Worm (Caenorhabditis elegans): Measurements from ENCODE around the gene R06B9.5.

R06B9.5 gene

ce11 chrII:13737751-13738525 lies 1.8 kb downstream of the R06B9.5 start:
- TF ChIP-seq ztf-23 (GFP tag; IDR thresholded peaks at IDR 0.05) = no peak
- no peak for TF ChIP-seq ztf-29 (GFP tag; IDR thresholded peaks at IDR 0.05)
- no peak for TF ChIP-seq cog-1 (tag; optimal IDR thresholded peaks at IDR 0.05)
- TF ChIP-seq tab-1 (GFP tag; IDR thresholded peaks at IDR 0.05) = no peak
- no peak for TF ChIP-seq ref-1 (GFP tag; conservative IDR thresholded peaks at IDR 0.05)
- no peak for TF ChIP-seq med-1 (GFP tag; optimal IDR thresholded peaks at IDR 0.05; ENCODE audit: insufficient read depth)
- no peak for TF ChIP-seq klf-2 (GFP tag; conservative IDR thresholded peaks at IDR 0.05)
- TF ChIP-seq flt-1 (GFP tag; IDR thresholded peaks at IDR 0.05) = no peak
- no peak for TF ChIP-seq T22C8.4 (GFP tag; IDR thresholded peaks at IDR 0.05)

ce11 chrII:13739423-13739822 lies 3.3 kb downstream of the R06B9.5 start:
- TF ChIP-seq cog-1 (tag; optimal IDR thresholded peaks at IDR 0.05) (no peak), flt-1 (GFP tag; IDR thresholded peaks at IDR 0.05) (no peak), ztf-23 (GFP tag; IDR thresholded peaks at IDR 0.05) (no peak), med-1 (GFP tag; optimal IDR thresholded peaks at IDR 0.05; ENCODE audit: insufficient read depth) (no peak)

- TF ChIP-seq ztf-29 (GFP tag; IDR thresholded peaks at IDR 0.05) (no peak), T22C8.4 (GFP tag; IDR thresholded peaks at IDR 0.05) (no peak), klf-2 (GFP tag; conservative IDR thresholded peaks at IDR 0.05) (no peak), flt-1 (GFP tag; IDR thresholded peaks at IDR 0.05) (no peak), ref-1 (GFP tag; conservative IDR thresholded peaks at IDR 0.05) (no peak), cog-1 (tag; optimal IDR thresholded peaks at IDR 0.05) (no peak), tab-1 (GFP tag; IDR thresholded peaks at IDR 0.05) (no peak), ztf-23 (GFP tag; IDR thresholded peaks at IDR 0.05) (no peak)
Observed at ce11 chrII:13741449-13741848, 5.3 kb downstream of the R06B9.5 start, which contains the start of gene mig-14. TSS of gene mig-14 (plus strand) at chrII:13741738.

- TF ChIP-seq ztf-23 (GFP tag; IDR thresholded peaks at IDR 0.05) = no peak
Observed at ce11 chrII:13750128-13750527, 14.0 kb downstream of the R06B9.5 start.

ce11 chrII:13751030-13751429 lies 14.9 kb downstream of the R06B9.5 start:
- TF ChIP-seq klf-2 (GFP tag; conservative IDR thresholded peaks at IDR 0.05) = no peak
- TF ChIP-seq med-1 (GFP tag; optimal IDR thresholded peaks at IDR 0.05; ENCODE audit: insufficient read depth) = no peak
- no peak for TF ChIP-seq T22C8.4 (GFP tag; IDR thresholded peaks at IDR 0.05)
- no peak for TF ChIP-seq ztf-29 (GFP tag; IDR thresholded peaks at IDR 0.05)
- TF ChIP-seq tab-1 (GFP tag; IDR thresholded peaks at IDR 0.05) = no peak
- TF ChIP-seq ref-1 (GFP tag; conservative IDR thresholded peaks at IDR 0.05) = no peak
- no peak for TF ChIP-seq cog-1 (tag; optimal IDR thresholded peaks at IDR 0.05)
- TF ChIP-seq ztf-23 (GFP tag; IDR thresholded peaks at IDR 0.05) = no peak
- no peak for TF ChIP-seq flt-1 (GFP tag; IDR thresholded peaks at IDR 0.05)

- TF ChIP-seq ztf-23 (GFP tag; IDR thresholded peaks at IDR 0.05) = no peak
- no peak for TF ChIP-seq ztf-29 (GFP tag; IDR thresholded peaks at IDR 0.05)
- TF ChIP-seq tab-1 (GFP tag; IDR thresholded peaks at IDR 0.05) = no peak
- no peak for TF ChIP-seq cog-1 (tag; optimal IDR thresholded peaks at IDR 0.05)
- TF ChIP-seq klf-2 (GFP tag; conservative IDR thresholded peaks at IDR 0.05) = no peak
- TF ChIP-seq flt-1 (GFP tag; IDR thresholded peaks at IDR 0.05) = no peak
- TF ChIP-seq med-1 (GFP tag; optimal IDR thresholded peaks at IDR 0.05; ENCODE audit: insufficient read depth) = no peak
- TF ChIP-seq T22C8.4 (GFP tag; IDR thresholded peaks at IDR 0.05) = no peak
- no peak for TF ChIP-seq ref-1 (GFP tag; conservative IDR thresholded peaks at IDR 0.05)
Observed at ce11 chrII:13752016-13752415, 15.9 kb downstream of the R06B9.5 start, which contains the start of gene arrd-14. TSS of gene arrd-14 (plus strand) at chrII:13752316.

ce11 chrII:13756232-13756631 lies 20.1 kb downstream of the R06B9.5 start:
- TF ChIP-seq flt-1 (GFP tag; IDR thresholded peaks at IDR 0.05) (no peak), ztf-29 (GFP tag; IDR thresholded peaks at IDR 0.05) (no peak), cog-1 (tag; optimal IDR thresholded peaks at IDR 0.05) (no peak), klf-2 (GFP tag; conservative IDR thresholded peaks at IDR 0.05) (no peak), ref-1 (GFP tag; conservative IDR thresholded peaks at IDR 0.05) (no peak), tab-1 (GFP tag; IDR thresholded peaks at IDR 0.05) (no peak), T22C8.4 (GFP tag; IDR thresholded peaks at IDR 0.05) (no peak)

- TF ChIP-seq ref-1 (GFP tag; conservative IDR thresholded peaks at IDR 0.05) = no peak
- TF ChIP-seq ztf-29 (GFP tag; IDR thresholded peaks at IDR 0.05) = no peak
- TF ChIP-seq ztf-23 (GFP tag; IDR thresholded peaks at IDR 0.05) = no peak
- no peak for TF ChIP-seq med-1 (GFP tag; optimal IDR thresholded peaks at IDR 0.05; ENCODE audit: insufficient read depth)
- TF ChIP-seq T22C8.4 (GFP tag; IDR thresholded peaks at IDR 0.05) = no peak
- TF ChIP-seq klf-2 (GFP tag; conservative IDR thresholded peaks at IDR 0.05) = no peak
- TF ChIP-seq tab-1 (GFP tag; IDR thresholded peaks at IDR 0.05) = no peak
- TF ChIP-seq flt-1 (GFP tag; IDR thresholded peaks at IDR 0.05) = no peak
- TF ChIP-seq cog-1 (tag; optimal IDR thresholded peaks at IDR 0.05) = no peak
Observed at ce11 chrII:13758108-13758507, 22.0 kb downstream of the R06B9.5 start, which contains the start of gene arrd-13. TSS of gene arrd-13 (plus strand) at chrII:13758408.

- no peak for TF ChIP-seq cog-1 (tag; optimal IDR thresholded peaks at IDR 0.05)
- no peak for TF ChIP-seq klf-2 (GFP tag; conservative IDR thresholded peaks at IDR 0.05)
- no peak for TF ChIP-seq med-1 (GFP tag; optimal IDR thresholded peaks at IDR 0.05; ENCODE audit: insufficient read depth)
- TF ChIP-seq ztf-23 (GFP tag; IDR thresholded peaks at IDR 0.05) = no peak
- no peak for TF ChIP-seq ref-1 (GFP tag; conservative IDR thresholded peaks at IDR 0.05)
- no peak for TF ChIP-seq ztf-29 (GFP tag; IDR thresholded peaks at IDR 0.05)
- no peak for TF ChIP-seq T22C8.4 (GFP tag; IDR thresholded peaks at IDR 0.05)
- TF ChIP-seq tab-1 (GFP tag; IDR thresholded peaks at IDR 0.05) = no peak
- no peak for TF ChIP-seq flt-1 (GFP tag; IDR thresholded peaks at IDR 0.05)
Observed at ce11 chrII:13763009-13763468, 26.9 kb downstream of the R06B9.5 start, which contains the start of gene arrd-11. TSS of gene arrd-11 (plus strand) at chrII:13763418.

ce11 chrII:13765952-13766351 lies 29.8 kb downstream of the R06B9.5 start, which contains the start of gene arrd-12:
TSS of gene arrd-12 (plus strand) at chrII:13766252.
- no peak for TF ChIP-seq ref-1 (GFP tag; conservative IDR thresholded peaks at IDR 0.05)
- TF ChIP-seq med-1 (GFP tag; optimal IDR thresholded peaks at IDR 0.05; ENCODE audit: insufficient read depth) = no peak
- no peak for TF ChIP-seq ztf-23 (GFP tag; IDR thresholded peaks at IDR 0.05)
- TF ChIP-seq tab-1 (GFP tag; IDR thresholded peaks at IDR 0.05) = no peak
- TF ChIP-seq klf-2 (GFP tag; conservative IDR thresholded peaks at IDR 0.05) = no peak
- TF ChIP-seq T22C8.4 (GFP tag; IDR thresholded peaks at IDR 0.05) = no peak
- TF ChIP-seq ztf-29 (GFP tag; IDR thresholded peaks at IDR 0.05) = no peak
